Worm (Caenorhabditis elegans): Measurements from ENCODE around the gene pqn-15.

DNA sequence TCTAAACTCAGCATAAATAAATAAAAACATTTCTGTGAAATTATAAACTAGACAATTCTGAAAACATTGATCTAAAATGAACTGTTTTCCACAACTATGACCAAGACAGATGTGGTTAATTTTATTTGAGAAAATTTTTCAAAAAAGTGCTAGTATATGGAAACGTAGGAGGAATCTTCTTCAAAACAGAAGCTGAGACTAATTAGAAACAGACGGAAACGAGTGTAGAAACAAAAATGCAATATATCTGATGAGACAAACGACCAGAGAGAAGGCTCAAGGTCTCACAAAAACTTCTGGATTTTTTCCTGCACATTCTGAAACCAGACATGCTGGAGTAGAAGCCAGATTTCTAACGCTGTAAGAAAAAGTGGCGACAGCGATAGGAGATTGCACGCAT, 10.8 kb downstream of the pqn-15 start:
- no peak for TF ChIP-seq B0310.2 (tag; optimal IDR thresholded peaks at IDR 0.05)
- no peak for TF ChIP-seq tra-4 (tag; optimal IDR thresholded peaks at IDR 0.05)
- no peak for TF ChIP-seq ama-1 (optimal IDR thresholded peaks at IDR 0.05)
- TF ChIP-seq flt-1 (GFP tag; IDR thresholded peaks at IDR 0.05), result no peak
- TF ChIP-seq sea-1 (GFP tag; conservative IDR thresholded peaks at IDR 0.05), result no peak
- no peak for TF ChIP-seq ets-7 (tag; optimal IDR thresholded peaks at IDR 0.05)
